Worm (Caenorhabditis elegans): ENCODE measurements around the gene osm-7.

The osm-7 gene

DNA sequence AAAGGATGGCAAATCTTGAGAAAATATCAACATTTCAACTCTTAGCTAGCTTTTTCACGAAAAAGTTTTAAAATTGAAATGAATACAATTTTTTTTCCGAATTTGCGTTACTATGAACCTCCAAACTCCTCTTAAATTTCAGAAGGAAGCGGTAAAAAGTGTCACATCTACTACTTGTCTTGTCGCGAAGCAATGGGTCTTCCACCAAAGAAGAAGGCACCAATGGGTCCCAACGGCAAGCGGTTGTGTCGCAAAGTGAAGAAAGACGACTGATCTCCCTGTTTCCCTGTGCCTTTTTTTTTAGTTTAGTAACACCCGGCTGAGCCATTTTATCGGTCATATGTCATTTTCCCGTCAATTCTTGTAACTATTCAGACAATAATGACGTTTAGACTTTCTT, 45.0 kb downstream of the osm-7 start:
- TF ChIP-seq mab-5 (tag; optimal IDR thresholded peaks at IDR 0.05): no peak
- TF ChIP-seq sem-2 (GFP tag; optimal IDR thresholded peaks at IDR 0.05): no peak

DNA sequence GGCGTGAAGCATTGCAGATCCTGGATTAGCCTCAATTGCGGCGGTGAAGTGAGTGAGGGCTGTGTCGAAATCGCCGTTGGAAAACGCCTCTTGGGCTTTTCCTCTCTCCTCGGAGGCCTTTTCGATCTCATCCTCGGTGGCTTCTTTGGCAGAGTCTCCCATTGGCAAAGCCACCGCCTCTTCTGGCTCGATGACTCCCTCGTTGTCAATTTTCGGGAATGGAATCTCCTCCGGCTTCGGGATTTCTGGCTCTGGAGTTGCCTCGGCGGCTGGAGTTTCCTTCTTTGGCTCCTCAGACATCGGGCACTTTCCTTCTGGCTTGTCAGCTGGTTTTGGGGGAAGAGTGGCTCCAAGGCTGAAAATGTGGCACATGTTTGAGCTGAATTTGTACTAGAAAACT, 45.7 kb downstream of the osm-7 start:
- TF ChIP-seq flh-1 (GFP tag; optimal IDR thresholded peaks at IDR 0.05) (no peak), zip-8 (tag; optimal IDR thresholded peaks at IDR 0.05) (no peak), ceh-39 (tag; optimal IDR thresholded peaks at IDR 0.05) (no peak)

DNA sequence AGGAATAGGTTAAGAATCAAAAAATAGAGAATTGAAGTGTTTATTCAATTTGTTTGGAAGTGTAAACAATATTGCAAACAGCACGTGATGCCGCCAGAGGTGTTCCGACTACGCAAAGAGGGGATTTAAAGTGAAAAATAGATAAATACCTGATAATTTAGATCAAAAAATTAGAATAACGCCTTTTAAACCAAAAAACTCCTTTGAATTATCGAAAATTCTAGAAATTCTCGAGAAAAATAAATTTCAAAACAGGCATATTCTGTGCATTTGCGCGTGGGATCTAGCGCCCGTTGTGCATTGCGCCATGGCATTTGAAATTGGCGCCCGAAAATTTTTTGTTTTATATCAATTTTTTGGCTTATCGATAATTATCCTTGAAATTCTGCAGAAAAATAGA, 46.3 kb downstream of the osm-7 start, which contains the start of gene hip-1:
Gene hip-1 (minus strand): TSS at position 225 of the 400 bp plus-strand sequence.
- TF ChIP-seq ham-2 (GFP tag; optimal IDR thresholded peaks at IDR 0.05) (no peak), ztf-11 (tag; optimal IDR thresholded peaks at IDR 0.05) (no peak), flh-1 (GFP tag; optimal IDR thresholded peaks at IDR 0.05) (no peak), snpc-4 (tag; optimal IDR thresholded peaks at IDR 0.05) (no peak), sptf-1 (tag; optimal IDR thresholded peaks at IDR 0.05) (no peak), cnd-1 (tag; optimal IDR thresholded peaks at IDR 0.05) (no peak), unc-39 (tag; optimal IDR thresholded peaks at IDR 0.05) (no peak), tbx-8 (GFP tag; optimal IDR thresholded peaks at IDR 0.05) (no peak), drap-1 (GFP tag; optimal IDR thresholded peaks at IDR 0.05) (no peak), unc-120 (tag; optimal IDR thresholded peaks at IDR 0.05; ENCODE audit: poor library complexity, severe bottlenecking) (peak; percentile 11), mab-5 (tag; optimal IDR thresholded peaks at IDR 0.05) (no peak), nhr-28 (tag; optimal IDR thresholded peaks at IDR 0.05) (no peak), nhr-237 (tag; optimal IDR thresholded peaks at IDR 0.05) (peak; percentile 23), nhr-76 (tag; optimal IDR thresholded peaks at IDR 0.05) (no peak), sem-2 (GFP tag; optimal IDR thresholded peaks at IDR 0.05) (no peak), mls-2 (tag; optimal IDR thresholded peaks at IDR 0.05) (no peak), ces-1 (GFP tag; optimal IDR thresholded peaks at IDR 0.05) (peak; percentile 40), ceh-43 (GFP tag; optimal IDR thresholded peaks at IDR 0.05) (no peak), unc-62 (GFP tag; optimal IDR thresholded peaks at IDR 0.05) (peak; percentile 17), M03D4.4 (tag; optimal IDR thresholded peaks at IDR 0.05) (no peak), lsy-2 (tag; optimal IDR thresholded peaks at IDR 0.05) (peak; percentile 45), blmp-1 (tag; optimal IDR thresholded peaks at IDR 0.05) (no peak), nhr-12 (tag; optimal IDR thresholded peaks at IDR 0.05) (no peak), lin-32 (GFP tag; optimal IDR thresholded peaks at IDR 0.05) (no peak), pha-4 (tag; optimal IDR thresholded peaks at IDR 0.05) (no peak), nhr-2 (tag; optimal IDR thresholded peaks at IDR 0.05) (no peak), lin-13 (tag; optimal IDR thresholded peaks at IDR 0.05) (no peak), mep-1 (tag; optimal IDR thresholded peaks at IDR 0.05) (peak; percentile 40), bed-3 (GFP tag; optimal IDR thresholded peaks at IDR 0.05) (no peak), hlh-1 (tag; optimal IDR thresholded peaks at IDR 0.05) (no peak), ceh-39 (tag; optimal IDR thresholded peaks at IDR 0.05) (no peak), elt-1 (tag; optimal IDR thresholded peaks at IDR 0.05; ENCODE audit: borderline replicate concordance, insufficient read depth) (no peak), ceh-83 (GFP tag; optimal IDR thresholded peaks at IDR 0.05) (no peak), elt-3 (tag; optimal IDR thresholded peaks at IDR 0.05) (no peak), zip-8 (tag; optimal IDR thresholded peaks at IDR 0.05) (no peak)

DNA sequence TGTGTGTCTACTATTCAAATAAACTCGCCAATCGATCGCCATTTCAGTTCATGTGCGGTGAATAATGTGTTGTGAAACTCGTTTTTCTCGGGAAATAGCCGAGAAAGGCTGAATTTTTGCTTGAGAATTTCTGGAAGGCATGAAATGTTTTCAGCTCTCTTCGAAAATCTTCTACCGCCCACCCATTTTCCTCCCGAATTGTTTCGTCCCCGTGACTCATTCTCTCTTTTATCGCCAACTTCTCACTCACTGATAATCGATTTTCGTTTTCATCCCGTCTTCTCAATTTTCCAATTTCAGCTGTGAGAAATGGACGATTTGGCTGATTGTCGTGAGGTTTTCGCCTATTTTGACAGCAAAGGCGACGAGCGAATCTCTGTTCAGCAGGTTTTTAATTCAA, 47.0 kb downstream of the osm-7 start, which contains the start of gene mlc-5:
Gene mlc-5 (plus strand): TSS at position 301 of the 400 bp plus-strand sequence.
- TF ChIP-seq elt-1 (tag; optimal IDR thresholded peaks at IDR 0.05; ENCODE audit: borderline replicate concordance, insufficient read depth) (no peak), ham-2 (GFP tag; optimal IDR thresholded peaks at IDR 0.05) (no peak), ceh-43 (GFP tag; optimal IDR thresholded peaks at IDR 0.05) (no peak), ceh-83 (GFP tag; optimal IDR thresholded peaks at IDR 0.05) (no peak), sptf-1 (tag; optimal IDR thresholded peaks at IDR 0.05) (no peak), ceh-39 (tag; optimal IDR thresholded peaks at IDR 0.05) (no peak), hlh-1 (tag; optimal IDR thresholded peaks at IDR 0.05) (no peak), flh-1 (GFP tag; optimal IDR thresholded peaks at IDR 0.05) (no peak), unc-39 (tag; optimal IDR thresholded peaks at IDR 0.05) (no peak), mls-2 (tag; optimal IDR thresholded peaks at IDR 0.05) (no peak), zip-8 (tag; optimal IDR thresholded peaks at IDR 0.05) (no peak), M03D4.4 (tag; optimal IDR thresholded peaks at IDR 0.05) (no peak), lin-32 (GFP tag; optimal IDR thresholded peaks at IDR 0.05) (no peak), elt-3 (tag; optimal IDR thresholded peaks at IDR 0.05) (no peak), unc-62 (GFP tag; optimal IDR thresholded peaks at IDR 0.05) (no peak)

Data from whole organism, mixed stage, embryonic.